Fruit fly (Drosophila melanogaster) S2 (cell line): ENCODE data around the gene Ilp3.

ENCODE experiments used
- CG8478 ChIP-seq: fragments of >200 bp; optimal IDR thresholded peaks from 2 replicates; lab custom pipeline; 2018
- CTCF ChIP-seq, 2 experiments: fragments of >200 bp; optimal IDR thresholded peaks; 2 replicates each; lab custom pipeline; 2018

DNA sequence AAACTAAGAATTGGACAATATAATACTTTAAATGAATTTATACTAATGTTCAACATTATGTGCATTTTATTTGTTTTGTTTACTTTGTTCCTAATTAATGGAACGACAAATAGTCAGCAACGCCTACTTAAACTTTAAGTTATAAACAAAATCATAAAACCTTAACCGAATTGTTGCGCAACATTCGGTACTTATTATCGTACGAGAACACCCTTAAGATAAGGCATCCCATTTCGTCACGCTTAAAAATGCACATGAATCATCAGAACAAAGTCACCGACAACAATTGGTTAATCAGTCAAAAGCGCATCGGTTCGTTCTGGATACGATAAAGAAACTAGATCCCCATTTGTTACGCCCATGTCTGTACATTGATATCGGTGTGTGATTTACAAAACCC is 35.6 kb downstream of the Ilp3 start:
- TF ChIP-seq CTCF (optimal IDR thresholded peaks at IDR 0.05; lab: Kevin White, UChicago) = no peak
- no peak for TF ChIP-seq CG8478 (lab: Kevin White, UChicago)
